Fruit fly (Drosophila melanogaster): ENCODE results near the gene CG7950.

Gene CG7950

DNA sequence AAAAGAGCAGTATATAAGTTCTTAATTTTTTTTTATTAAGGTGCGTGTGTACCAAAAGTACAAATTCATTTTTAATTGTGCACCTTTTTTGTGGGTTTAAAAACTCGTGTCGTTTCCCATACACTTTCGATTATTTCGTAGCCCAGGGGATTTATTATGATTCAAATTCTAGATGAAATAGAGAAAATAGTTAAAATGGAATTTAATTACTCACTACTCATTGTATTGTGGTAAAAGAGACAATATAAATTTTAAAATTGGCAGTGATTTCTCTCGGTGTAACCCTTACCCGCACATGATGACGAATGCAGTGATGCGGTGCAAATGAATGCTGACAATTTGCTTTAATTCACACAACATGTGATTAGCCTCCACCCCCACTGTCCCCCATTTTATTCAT lies 26.6 kb downstream of the CG7950 start (continued):
- no peak for TF ChIP-seq CG2875 (GFP tag; optimal IDR thresholded peaks at IDR 0.05)
- TF ChIP-seq nom (GFP tag; optimal IDR thresholded peaks at IDR 0.05): no peak
- TF ChIP-seq Ravus (GFP tag; IDR thresholded peaks at IDR 0.05): no peak
- TF ChIP-seq CG14667 (GFP tag; IDR thresholded peaks at IDR 0.05): no peak
- no peak for TF ChIP-seq wek (GFP tag; optimal IDR thresholded peaks at IDR 0.05)
- no peak for TF ChIP-seq Bteb2 (GFP tag; optimal IDR thresholded peaks at IDR 0.05)
- no peak for TF ChIP-seq CG9215 (GFP tag; IDR thresholded peaks at IDR 0.05)
- peak; percentile 33 for TF ChIP-seq CG14441 (GFP tag; IDR thresholded peaks at IDR 0.05)
- TF ChIP-seq CG7745 (tag; optimal IDR thresholded peaks at IDR 0.05): no peak
- TF ChIP-seq Dad (GFP tag; optimal IDR thresholded peaks at IDR 0.05): no peak
- TF ChIP-seq CG6272 (GFP tag; IDR thresholded peaks at IDR 0.05): no peak
- TF ChIP-seq chn (GFP tag; optimal IDR thresholded peaks at IDR 0.05): no peak
- no peak for TF ChIP-seq onecut (GFP tag; IDR thresholded peaks at IDR 0.05)
- no peak for TF ChIP-seq CG30431 (GFP tag; optimal IDR thresholded peaks at IDR 0.05)
- TF ChIP-seq Dfd (GFP tag; optimal IDR thresholded peaks at IDR 0.05): no peak
- no peak for TF ChIP-seq CG2116 (GFP tag; optimal IDR thresholded peaks at IDR 0.05)
- no peak for TF ChIP-seq CG12104 (GFP tag; optimal IDR thresholded peaks at IDR 0.05)
- TF ChIP-seq Lpt (GFP tag; optimal IDR thresholded peaks at IDR 0.05): no peak
- no peak for TF ChIP-seq Deaf1 (tag; optimal IDR thresholded peaks at IDR 0.05)
- TF ChIP-seq CG9797 (GFP tag; optimal IDR thresholded peaks at IDR 0.05): no peak
- no peak for TF ChIP-seq Chrac-16 (GFP tag; optimal IDR thresholded peaks at IDR 0.05)
- TF ChIP-seq ab (GFP tag; optimal IDR thresholded peaks at IDR 0.05): no peak
- peak; percentile 38; the same call in 1 of the 2 replicates for TF ChIP-seq slbo (GFP tag; IDR thresholded peaks at IDR 0.05)
- no peak for TF ChIP-seq hth (optimal IDR thresholded peaks at IDR 0.05)
- TF ChIP-seq bowl (GFP tag; IDR thresholded peaks at IDR 0.05): no peak
- TF ChIP-seq Atf3 (GFP tag; optimal IDR thresholded peaks at IDR 0.05): no peak
- no peak for TF ChIP-seq CG3065 (GFP tag; optimal IDR thresholded peaks at IDR 0.05)
- peak; percentile 83 for TF ChIP-seq sens (GFP tag)
- TF ChIP-seq CG13424 (tag; optimal IDR thresholded peaks at IDR 0.05): peak; percentile 12
- TF ChIP-seq CG4617 (GFP tag; optimal IDR thresholded peaks at IDR 0.05; ENCODE audit: borderline replicate concordance): no peak
- no peak for TF ChIP-seq CG12391 (tag; optimal IDR thresholded peaks at IDR 0.05)
- TF ChIP-seq D19A (tag; optimal IDR thresholded peaks at IDR 0.05): no peak
- no peak for TF ChIP-seq kni (GFP tag; optimal IDR thresholded peaks at IDR 0.05)
- TF ChIP-seq Opbp (GFP tag; IDR thresholded peaks at IDR 0.05; ENCODE audit: partially characterized antibody): no peak
- TF ChIP-seq tap (tag; optimal IDR thresholded peaks at IDR 0.05): no peak
- no peak for TF ChIP-seq grn (GFP tag; optimal IDR thresholded peaks at IDR 0.05)
- TF ChIP-seq Awh (GFP tag; IDR thresholded peaks at IDR 0.05): peak; percentile 29; the same call in 1 of the 2 replicates
- TF ChIP-seq Fer1 (GFP tag; optimal IDR thresholded peaks at IDR 0.05): no peak
- TF ChIP-seq CG9876 (GFP tag; optimal IDR thresholded peaks at IDR 0.05): no peak
- 0 out of 3 replicates have a peak, but pooled peaks have one; percentile 16 for TF ChIP-seq tgo (GFP tag; IDR thresholded peaks at IDR 0.05)
- no peak for TF ChIP-seq bab2 (GFP tag; optimal IDR thresholded peaks at IDR 0.05)
- no peak for TF ChIP-seq Hand (GFP tag; optimal IDR thresholded peaks at IDR 0.05)
- TF ChIP-seq CG6854 (GFP tag; optimal IDR thresholded peaks at IDR 0.05): no peak
- TF ChIP-seq CG14965 (GFP tag; optimal IDR thresholded peaks at IDR 0.05; ENCODE audit: borderline replicate concordance): no peak
- TF ChIP-seq pzg (GFP tag; optimal IDR thresholded peaks at IDR 0.05): no peak
- no peak for TF ChIP-seq trh (GFP tag; optimal IDR thresholded peaks at IDR 0.05)
- TF ChIP-seq gsb-n (tag; optimal IDR thresholded peaks at IDR 0.05): no peak
- no peak for TF ChIP-seq pnt (GFP tag; optimal IDR thresholded peaks at IDR 0.05)
- TF ChIP-seq CG5180 (GFP tag; optimal IDR thresholded peaks at IDR 0.05): no peak
- no peak for TF ChIP-seq Jarid2 (GFP tag; optimal IDR thresholded peaks at IDR 0.05)
- no peak for TF ChIP-seq Dp (GFP tag; optimal IDR thresholded peaks at IDR 0.05)
- peak; percentile 9 for TF ChIP-seq CG18599 (GFP tag; optimal IDR thresholded peaks at IDR 0.05)
